Worm (Caenorhabditis elegans): ENCODE measurements around the gene Y54H5A.2.

- TF ChIP-seq tra-4 (tag; optimal IDR thresholded peaks at IDR 0.05) (no peak), ceh-13 (GFP tag; optimal IDR thresholded peaks at IDR 0.05) (no peak), scrt-1 (GFP tag; IDR thresholded peaks at IDR 0.05) (no peak), ceh-36 (tag; optimal IDR thresholded peaks at IDR 0.05) (no peak), aly-1 (tag; optimal IDR thresholded peaks at IDR 0.05) (no peak), ama-1 (optimal IDR thresholded peaks at IDR 0.05) (no peak), tbx-11 (GFP tag; IDR thresholded peaks at IDR 0.05) (no peak)
Observed at ce11 chrIII:5105485-5105884, 43.9 kb downstream of the Y54H5A.2 start.

Data from whole organism, early embryonic.